Worm (Caenorhabditis elegans): ENCODE measurements around the gene Y116A8B.1.

DNA sequence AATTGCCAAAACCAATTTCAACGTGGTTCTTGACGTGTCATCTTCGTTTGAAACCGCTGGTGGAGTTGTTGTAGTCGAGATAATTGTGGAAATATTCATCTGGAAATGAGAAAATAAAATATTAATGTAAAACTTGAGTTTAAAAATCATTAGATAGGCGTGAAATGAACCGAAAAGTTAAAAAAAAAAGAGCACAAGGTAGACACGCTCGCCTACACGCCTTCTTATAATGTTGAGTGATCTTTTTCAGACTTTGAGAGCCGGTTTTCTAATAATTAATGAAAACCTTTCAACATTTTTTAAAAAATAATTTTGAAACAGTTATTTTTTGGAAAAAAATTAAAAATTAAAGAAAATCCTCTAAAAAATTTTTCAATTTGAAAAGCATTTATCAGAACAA is 14.8 kb downstream of the Y116A8B.1 start, which contains the start of gene npr-32:
- no peak for TF ChIP-seq nhr-237 (tag; optimal IDR thresholded peaks at IDR 0.05)
- no peak for TF ChIP-seq blmp-1 (tag; optimal IDR thresholded peaks at IDR 0.05)
- TF ChIP-seq elt-3 (tag; optimal IDR thresholded peaks at IDR 0.05), result no peak
- no peak for TF ChIP-seq ces-1 (GFP tag; optimal IDR thresholded peaks at IDR 0.05)
- TF ChIP-seq nhr-76 (tag; optimal IDR thresholded peaks at IDR 0.05), result no peak
- no peak for TF ChIP-seq unc-120 (tag; optimal IDR thresholded peaks at IDR 0.05; ENCODE audit: poor library complexity, severe bottlenecking)
